Fruit fly (Drosophila melanogaster): ENCODE data around the gene S6kII.
A peak's percentile ranks its signal among the peaks of the same experiment; 100 is the strongest.

Gene S6kII

dm6 chrX:22509085-22509484 is 20.7 kb upstream of the S6kII start:
- peak; percentile 53 for TF ChIP-seq CG14655 (GFP tag; optimal IDR thresholded peaks at IDR 0.05)
- TF ChIP-seq Pif1A (GFP tag; optimal IDR thresholded peaks at IDR 0.05), result peak; percentile 18
- no peak for TF ChIP-seq CG34367 (tag; optimal IDR thresholded peaks at IDR 0.05)
- no peak; the same call in 1 of the 2 replicates for TF ChIP-seq CG32121 (GFP tag; IDR thresholded peaks at IDR 0.05)
- TF ChIP-seq CG10348 (GFP tag; IDR thresholded peaks at IDR 0.05), result 0 out of 2 replicates have a peak, but pooled peaks have one; percentile 37
- peak; percentile 3 for TF ChIP-seq Pif1B (GFP tag; optimal IDR thresholded peaks at IDR 0.05)
- 0 out of 3 replicates have a peak, but pooled peaks have one; percentile 51 for TF ChIP-seq CG4496 (GFP tag; IDR thresholded peaks at IDR 0.05)
- no peak for TF ChIP-seq Ets98B (GFP tag; IDR thresholded peaks at IDR 0.05)

dm6 chrX:22510776-22511175 is 19.0 kb upstream of the S6kII start:
- TF ChIP-seq Snoo (tag; optimal IDR thresholded peaks at IDR 0.05), result no peak
- TF ChIP-seq gl (tag; optimal IDR thresholded peaks at IDR 0.05), result no peak
- TF ChIP-seq fd96Ca (GFP tag; IDR thresholded peaks at IDR 0.05), result no peak
- no peak for TF ChIP-seq CG14655 (GFP tag; optimal IDR thresholded peaks at IDR 0.05)
- TF ChIP-seq CG34367 (tag; optimal IDR thresholded peaks at IDR 0.05), result no peak

DNA sequence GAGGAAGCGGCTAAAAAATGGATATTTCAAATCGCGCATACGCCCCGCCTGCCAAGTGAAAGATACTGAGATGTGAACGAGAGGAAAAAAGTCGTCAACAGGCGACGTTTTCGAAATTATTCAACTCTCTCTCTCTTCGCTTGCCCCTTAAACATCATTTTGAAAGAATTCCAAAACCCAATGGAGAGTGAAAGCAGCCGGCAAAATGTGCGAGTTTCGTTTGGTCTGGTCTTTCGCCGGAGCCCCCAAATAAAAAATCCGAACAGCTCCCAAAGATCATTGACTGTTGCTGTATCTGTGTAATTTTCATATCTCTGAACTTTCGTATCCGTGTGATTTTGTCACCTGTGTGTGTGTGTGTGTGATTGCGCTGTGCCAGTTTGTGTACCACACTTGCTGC is 17.7 kb upstream of the S6kII start:
- TF ChIP-seq CG32121 (GFP tag; IDR thresholded peaks at IDR 0.05), result no peak
- TF ChIP-seq EcR (GFP tag; optimal IDR thresholded peaks at IDR 0.05), result no peak
- TF ChIP-seq Pif1B (GFP tag; optimal IDR thresholded peaks at IDR 0.05), result no peak
- no peak for TF ChIP-seq rn (GFP tag; IDR thresholded peaks at IDR 0.05)
- no peak for TF ChIP-seq CG15710 (tag; optimal IDR thresholded peaks at IDR 0.05)
- TF ChIP-seq Snoo (tag; optimal IDR thresholded peaks at IDR 0.05), result no peak
- no peak for TF ChIP-seq CG34367 (tag; optimal IDR thresholded peaks at IDR 0.05)
- TF ChIP-seq CG14655 (GFP tag; optimal IDR thresholded peaks at IDR 0.05), result no peak
- no peak for TF ChIP-seq CG13204 (GFP tag; optimal IDR thresholded peaks at IDR 0.05)
- no peak for TF ChIP-seq CG10348 (GFP tag; IDR thresholded peaks at IDR 0.05)

DNA sequence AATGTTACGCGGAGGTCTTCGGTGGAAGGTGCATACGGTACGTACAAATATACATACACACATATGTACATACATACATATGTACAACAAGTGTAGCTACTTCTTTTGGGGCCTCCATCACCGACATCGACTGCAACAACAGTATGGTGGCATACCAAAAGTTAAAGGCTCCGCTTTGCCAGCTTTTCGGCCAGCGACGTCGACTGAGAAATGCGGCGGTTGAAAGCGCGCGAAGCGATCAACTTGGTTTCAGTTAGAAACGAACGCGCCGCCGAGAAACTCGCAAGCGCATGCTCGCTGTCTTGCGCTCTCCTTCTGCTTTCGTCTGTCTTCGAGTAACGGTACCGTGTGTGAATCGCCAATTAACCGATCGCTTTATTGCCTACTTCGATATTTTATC is 14.8 kb upstream of the S6kII start, which contains the start of gene CG17600:
TSS of gene CG17600 (plus strand) at position 250 of the 400 bp plus-strand sequence.
- no peak for TF ChIP-seq CG12605 (GFP tag; IDR thresholded peaks at IDR 0.05)
- no peak for TF ChIP-seq CG9948 (tag; optimal IDR thresholded peaks at IDR 0.05)
- peak; percentile 24; the same call in 1 of the 2 replicates for TF ChIP-seq Ets98B (GFP tag; IDR thresholded peaks at IDR 0.05)
- no peak for TF ChIP-seq CG8159 (tag; optimal IDR thresholded peaks at IDR 0.05)
- no peak for TF ChIP-seq D1 (tag; optimal IDR thresholded peaks at IDR 0.05)
- TF ChIP-seq CG4496 (GFP tag; IDR thresholded peaks at IDR 0.05), result 0 out of 3 replicates have a peak, but pooled peaks have one; percentile 17
- no peak for TF ChIP-seq Pif1A (GFP tag; optimal IDR thresholded peaks at IDR 0.05)
- TF ChIP-seq CG14655 (GFP tag; optimal IDR thresholded peaks at IDR 0.05), result no peak
- no peak for TF ChIP-seq CG32121 (GFP tag; IDR thresholded peaks at IDR 0.05)
- TF ChIP-seq CG13204 (GFP tag; optimal IDR thresholded peaks at IDR 0.05), result no peak
- TF ChIP-seq rn (GFP tag; IDR thresholded peaks at IDR 0.05), result no peak
- TF ChIP-seq CG34367 (tag; optimal IDR thresholded peaks at IDR 0.05), result no peak

- TF ChIP-seq CG32121 (GFP tag; IDR thresholded peaks at IDR 0.05) (no peak), CG10348 (GFP tag; IDR thresholded peaks at IDR 0.05) (no peak), CG15710 (tag; optimal IDR thresholded peaks at IDR 0.05) (no peak), gl (tag; optimal IDR thresholded peaks at IDR 0.05) (no peak), CG17806 (tag; optimal IDR thresholded peaks at IDR 0.05) (no peak), Pif1B (GFP tag; optimal IDR thresholded peaks at IDR 0.05) (no peak), Snoo (tag; optimal IDR thresholded peaks at IDR 0.05) (no peak), fd96Ca (GFP tag; IDR thresholded peaks at IDR 0.05) (no peak), CG14655 (GFP tag; optimal IDR thresholded peaks at IDR 0.05) (no peak), rn (GFP tag; IDR thresholded peaks at IDR 0.05) (no peak)
Measured at dm6 chrX:22527210-22527609, 2.6 kb upstream of the S6kII start.

DNA sequence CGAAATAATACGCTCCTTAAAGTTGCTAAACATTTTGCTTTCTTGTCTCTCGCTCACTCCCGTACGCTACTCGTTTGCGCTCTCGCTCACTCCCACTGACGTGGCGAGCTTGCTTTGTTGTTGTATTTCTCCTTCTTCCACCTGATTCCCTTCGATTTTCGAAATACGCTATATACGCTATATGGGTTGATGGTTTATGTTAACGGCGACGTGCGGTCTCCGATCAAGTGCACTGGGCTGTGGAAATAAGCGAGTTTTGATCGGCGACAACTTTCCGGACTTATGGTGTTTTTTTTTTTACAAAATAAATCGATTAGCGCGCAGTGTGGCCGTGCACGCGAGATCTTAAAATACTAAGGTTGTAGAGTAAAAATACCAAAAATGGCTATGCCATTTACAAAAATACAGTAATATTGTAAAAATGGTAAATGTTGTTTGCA is 10.3 kb downstream of the S6kII start, which contains the start of gene CG17598:
TSS of gene CG17598 (minus strand) at position 319 of the 440 bp plus-strand sequence.
- TF ChIP-seq CG8301 (tag; optimal IDR thresholded peaks at IDR 0.05) (no peak), CG9948 (tag; optimal IDR thresholded peaks at IDR 0.05) (no peak), CG17806 (tag; optimal IDR thresholded peaks at IDR 0.05) (no peak), fd96Ca (GFP tag; IDR thresholded peaks at IDR 0.05) (no peak), CG32121 (GFP tag; IDR thresholded peaks at IDR 0.05) (no peak), CG8159 (tag; optimal IDR thresholded peaks at IDR 0.05) (no peak), Ets98B (GFP tag; IDR thresholded peaks at IDR 0.05) (no peak), CG34367 (tag; optimal IDR thresholded peaks at IDR 0.05) (no peak), CG4496 (GFP tag; IDR thresholded peaks at IDR 0.05) (no peak), CG13204 (GFP tag; optimal IDR thresholded peaks at IDR 0.05) (no peak), CG14655 (GFP tag; optimal IDR thresholded peaks at IDR 0.05) (no peak), CG12605 (GFP tag; IDR thresholded peaks at IDR 0.05) (no peak), gl (tag; optimal IDR thresholded peaks at IDR 0.05) (no peak)

DNA sequence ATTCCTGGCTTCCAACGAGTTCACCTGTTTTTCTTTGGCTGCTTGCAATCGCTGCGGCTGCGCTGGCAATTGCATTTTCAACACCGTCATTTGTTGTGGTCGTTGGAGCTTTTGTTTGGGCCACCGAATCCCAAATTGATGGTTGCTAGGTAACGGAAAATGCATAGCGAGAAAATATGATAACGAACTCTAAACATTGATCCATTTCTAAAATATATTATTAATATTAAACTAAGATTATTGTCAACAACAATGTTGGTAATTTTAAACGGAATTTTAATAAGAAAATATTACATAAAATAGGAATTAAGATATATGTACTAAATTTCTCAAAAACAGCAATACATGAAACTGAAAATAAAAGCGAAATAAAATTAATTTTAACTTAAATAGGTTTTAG is 14.5 kb downstream of the S6kII start, which contains the start of gene Cluap1:
TSS of gene Cluap1 (minus strand) at position 101 of the 400 bp plus-strand sequence.
- TF ChIP-seq EcR (GFP tag; optimal IDR thresholded peaks at IDR 0.05) (no peak), CG34367 (tag; optimal IDR thresholded peaks at IDR 0.05) (no peak), CG8159 (tag; optimal IDR thresholded peaks at IDR 0.05) (no peak), D1 (tag; optimal IDR thresholded peaks at IDR 0.05) (no peak), CG9948 (tag; optimal IDR thresholded peaks at IDR 0.05) (no peak), fd96Ca (GFP tag; IDR thresholded peaks at IDR 0.05) (no peak), Pif1A (GFP tag; optimal IDR thresholded peaks at IDR 0.05) (no peak), CG32121 (GFP tag; IDR thresholded peaks at IDR 0.05) (no peak), gl (tag; optimal IDR thresholded peaks at IDR 0.05) (no peak)

Measured in whole organism, pupa.